Fruit fly (Drosophila melanogaster) whole organism, wandering third instar larva: ENCODE measurements around the gene lab.
A peak's percentile ranks its signal among the peaks of the same experiment; 100 is the strongest.

ENCODE experiments used
- Abd-B ChIP-seq: fragments of >200 bp; optimal IDR thresholded peaks from 2 replicates; lab custom pipeline; 2017; ENCODE audit warnings: missing biosample characterization, missing genetic modification characterization
- CG32264 ChIP-seq: fragments of 200-800 bp; sonication (Bioruptor generic); optimal IDR thresholded peaks from 2 replicates; lab custom pipeline; 2016; ENCODE audit warnings: missing biosample characterization, missing genetic modification characterization
- CG9705 ChIP-seq: fragments of 200-800 bp; sonication (Bioruptor generic); optimal IDR thresholded peaks from 2 replicates; lab custom pipeline; 2018; ENCODE audit warnings: missing biosample characterization, mild to moderate bottlenecking, missing genetic modification characterization
- CrebA ChIP-seq: fragments of 200-800 bp; sonication (Bioruptor generic); optimal IDR thresholded peaks from 2 replicates; lab custom pipeline; 2016; ENCODE audit warnings: missing biosample characterization, mild to moderate bottlenecking, missing genetic modification characterization, borderline replicate concordance
- Dfd ChIP-seq: fragments of >200 bp; optimal IDR thresholded peaks from 2 replicates; lab custom pipeline; 2017; ENCODE audit warnings: missing biosample characterization, missing genetic modification characterization
- Dif ChIP-seq: fragments of 200-275, 200-300 bp; sonication (Bioruptor generic); optimal IDR thresholded peaks from 2 replicates; lab custom pipeline; 2018; ENCODE audit warnings: missing biosample characterization, missing genetic modification characterization; ENCODE audit not compliant: partially characterized antibody
- GATAd ChIP-seq: sonication (Bioruptor generic); optimal IDR thresholded peaks from 2 replicates; lab custom pipeline; 2016; ENCODE audit warnings: missing biosample characterization, missing genetic modification characterization
- HLH106 ChIP-seq: fragments of 200-800 bp; optimal IDR thresholded peaks from 3 replicates; lab custom pipeline; 2019; ENCODE audit warnings: missing biosample characterization, mild to moderate bottlenecking, missing genetic modification characterization, moderate library complexity
- Hnf4 ChIP-seq: fragments of 200-800 bp; sonication (Bioruptor generic); optimal IDR thresholded peaks from 2 replicates; lab custom pipeline; 2016; ENCODE audit warnings: missing biosample characterization, mild to moderate bottlenecking, missing genetic modification characterization
- Hr78 ChIP-seq: fragments of >200 bp; optimal IDR thresholded peaks from 2 replicates; lab custom pipeline; 2017; ENCODE audit warnings: missing biosample characterization, missing genetic modification characterization
- Hr83 ChIP-seq: fragments of 200-300 bp; sonication (Bioruptor generic); optimal IDR thresholded peaks from 2 replicates; lab custom pipeline; 2016; ENCODE audit warnings: missing biosample characterization, mild to moderate bottlenecking, missing genetic modification characterization, moderate library complexity; ENCODE audit not compliant: poor library complexity, severe bottlenecking
- Jra ChIP-seq: sonication (Bioruptor generic); optimal IDR thresholded peaks from 2 replicates; lab custom pipeline; 2016; ENCODE audit warnings: missing biosample characterization, missing genetic modification characterization
- Mio ChIP-seq: sonication (Bioruptor generic); optimal IDR thresholded peaks from 2 replicates; lab custom pipeline; 2016; ENCODE audit warnings: missing biosample characterization, missing genetic modification characterization
- Myc ChIP-seq: fragments of >200 bp; optimal IDR thresholded peaks from 2 replicates; lab custom pipeline; 2017
- N ChIP-seq: fragments of >200 bp; optimal IDR thresholded peaks from 2 replicates; lab custom pipeline; 2018; ENCODE audit warnings: missing biosample characterization, missing external identifiers, missing genetic modification characterization
- Rel ChIP-seq, 2 experiments: fragments of 200-800 bp; sonication (Bioruptor generic) in 1 of 2; optimal IDR thresholded peaks; 2 replicates in 1 of 2; 3 replicates in 1 of 2; lab custom pipeline; 2016 to 2019; ENCODE audit warnings: mild to moderate bottlenecking in 2 of 2, missing biosample characterization in 2 of 2, missing genetic modification characterization in 2 of 2, moderate library complexity in 1 of 2
- Vsx2 ChIP-seq: fragments of 200-300, 225-300 bp; sonication (Bioruptor generic); optimal IDR thresholded peaks from 2 replicates; lab custom pipeline; 2018; ENCODE audit warnings: missing biosample characterization, missing genetic modification characterization; ENCODE audit not compliant: partially characterized antibody
- brk ChIP-seq: fragments of 200-800 bp; sonication (Bioruptor generic); optimal IDR thresholded peaks from 2 replicates; lab custom pipeline; 2016; ENCODE audit warnings: missing biosample characterization, mild to moderate bottlenecking, missing genetic modification characterization
- dl ChIP-seq, 2 experiments: fragments of 175-275, 200-275 bp in 1 of 2; fragments of 200-275 bp in 1 of 2; sonication (Bioruptor generic); optimal IDR thresholded peaks; lab custom pipeline; 2018; ENCODE audit warnings: mild to moderate bottlenecking in 2 of 2, missing biosample characterization in 2 of 2, missing genetic modification characterization in 2 of 2, moderate library complexity in 2 of 2; ENCODE audit not compliant: partially characterized antibody in 2 of 2, insufficient read depth in 1 of 2
- dmrt93B ChIP-seq: fragments of 200-800 bp; sonication (Bioruptor generic); optimal IDR thresholded peaks from 2 replicates; lab custom pipeline; 2018; ENCODE audit warnings: missing biosample characterization, mild to moderate bottlenecking, missing genetic modification characterization
- dsf ChIP-seq: sonication (Bioruptor generic); optimal IDR thresholded peaks from 2 replicates; lab custom pipeline; 2016; ENCODE audit warnings: missing biosample characterization, missing genetic modification characterization, borderline replicate concordance
- ey ChIP-seq: fragments of 200-800 bp; sonication (Bioruptor generic); optimal IDR thresholded peaks from 2 replicates; lab custom pipeline; 2016; ENCODE audit warnings: missing biosample characterization, missing genetic modification characterization
- foxo ChIP-seq, 2 experiments: fragments of 200-800 bp; sonication (Bioruptor generic); optimal IDR thresholded peaks; 2 replicates in 1 of 2; 3 replicates in 1 of 2; lab custom pipeline; 2016 to 2017; ENCODE audit warnings: missing biosample characterization in 2 of 2, missing genetic modification characterization in 2 of 2
- fru ChIP-seq: fragments of 200-800 bp; sonication (Bioruptor generic); optimal IDR thresholded peaks from 3 replicates; lab custom pipeline; 2016; ENCODE audit warnings: missing biosample characterization, mild to moderate bottlenecking, missing genetic modification characterization
- jim ChIP-seq: fragments of 175-275, 200-325 bp; sonication (Bioruptor generic); optimal IDR thresholded peaks from 2 replicates; lab custom pipeline; 2016; ENCODE audit warnings: missing biosample characterization, mild to moderate bottlenecking, missing genetic modification characterization
- lola ChIP-seq: fragments of >200 bp; optimal IDR thresholded peaks from 2 replicates; lab custom pipeline; 2017; ENCODE audit warnings: missing biosample characterization, missing genetic modification characterization
- pan ChIP-seq: fragments of >200 bp; optimal IDR thresholded peaks from 2 replicates; lab custom pipeline; 2017
- rgr ChIP-seq: fragments of 200-800 bp; sonication (Bioruptor generic); optimal IDR thresholded peaks from 3 replicates; lab custom pipeline; 2016; ENCODE audit warnings: missing biosample characterization, mild to moderate bottlenecking, missing genetic modification characterization
- sv ChIP-seq: fragments of 200-800 bp; sonication (Bioruptor generic); optimal IDR thresholded peaks from 3 replicates; lab custom pipeline; 2016; ENCODE audit warnings: missing biosample characterization, missing genetic modification characterization
- tai ChIP-seq: sonication (Bioruptor generic); optimal IDR thresholded peaks from 2 replicates; lab custom pipeline; 2016; ENCODE audit warnings: missing biosample characterization, missing genetic modification characterization
- usp ChIP-seq: fragments of >200 bp; optimal IDR thresholded peaks from 2 replicates; lab custom pipeline; 2017; ENCODE audit warnings: missing biosample characterization, missing genetic modification characterization
- woc ChIP-seq: sonication (Bioruptor generic); optimal IDR thresholded peaks from 2 replicates; lab custom pipeline; 2016; ENCODE audit warnings: missing biosample characterization, mild to moderate bottlenecking, missing genetic modification characterization

The lab gene

DNA sequence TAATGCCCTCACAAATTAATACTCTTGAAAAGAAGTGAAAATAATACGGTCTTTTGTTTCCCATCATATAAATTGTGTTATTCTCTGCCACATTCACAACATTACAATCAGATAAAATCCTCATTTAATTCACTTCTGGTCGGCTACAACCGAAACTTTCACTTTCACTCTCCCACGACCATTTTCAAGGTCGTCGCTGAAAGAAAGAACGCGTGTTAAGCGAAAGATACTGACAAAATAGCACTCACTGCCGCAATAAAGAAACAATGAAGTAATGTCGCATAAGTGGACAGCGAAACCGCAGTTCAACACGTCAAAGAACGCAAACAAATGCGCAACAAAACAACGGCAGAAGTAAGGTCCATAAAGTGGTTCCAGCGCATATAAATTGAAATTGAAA is 9.8 kb upstream of the lab start:
- TF ChIP-seq Jra (GFP tag; lab: Kevin White, UChicago) (no peak), Hr78 (GFP tag; lab: Kevin White, UChicago) (no peak), CG9705 (GFP tag; lab: Kevin White, UChicago) (no peak), Myc (lab: Kevin White, UChicago) (no peak), Dif (GFP tag; lab: Kevin White, UChicago) (no peak)

DNA sequence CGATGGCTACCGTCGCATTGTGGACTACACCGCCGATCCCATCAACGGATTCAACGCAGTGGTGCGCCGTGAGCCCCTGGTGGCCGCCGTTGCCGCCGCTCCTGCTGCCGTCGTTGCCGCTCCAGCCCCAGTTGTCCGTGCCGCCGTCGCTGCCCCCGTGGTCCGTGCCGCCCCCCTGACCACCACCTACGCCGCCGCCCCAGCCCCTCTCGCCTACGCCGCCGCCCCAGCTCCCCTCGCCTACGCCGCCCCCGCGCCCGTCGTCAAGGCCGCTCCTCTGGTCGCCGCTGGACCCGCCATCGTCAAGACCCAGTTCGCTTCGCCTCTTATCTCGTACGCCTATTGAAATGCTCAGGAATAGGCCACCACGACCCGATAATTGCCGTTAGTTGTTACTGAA is 8.8 kb upstream of the lab start:
- TF ChIP-seq HLH106 (tag; lab: Kevin White, UChicago): no peak
- no peak for TF ChIP-seq sv (GFP tag; lab: Kevin White, UChicago)
- no peak for TF ChIP-seq Abd-B (GFP tag; lab: Kevin White, UChicago)
- TF ChIP-seq Dfd (GFP tag; lab: Kevin White, UChicago): peak; percentile 85
- TF ChIP-seq fru: no peak
- no peak for TF ChIP-seq ey (GFP tag; lab: Kevin White, UChicago)
- TF ChIP-seq dmrt93B (GFP tag; lab: Kevin White, UChicago): no peak
- no peak for TF ChIP-seq N (GFP tag; lab: Kevin White, UChicago)

DNA sequence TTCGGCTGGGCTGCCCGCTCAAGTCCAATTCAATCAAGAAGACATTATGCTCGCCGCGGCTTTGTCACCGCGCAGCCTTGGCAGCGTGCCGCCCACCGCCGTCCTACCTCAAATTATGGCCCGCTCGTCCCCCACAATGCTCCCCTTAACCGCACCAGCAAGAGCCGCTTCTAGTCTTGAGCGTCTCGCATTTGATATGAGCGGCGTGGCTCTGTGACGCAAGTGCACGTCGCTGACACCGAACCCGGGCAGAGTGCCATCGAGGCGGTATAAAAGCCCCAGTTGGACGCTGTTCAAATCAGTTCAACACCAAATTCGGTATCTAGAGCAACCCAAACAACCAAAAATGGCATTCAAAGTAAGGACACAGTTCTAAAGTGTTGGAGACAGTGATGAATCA is 8.0 kb upstream of the lab start, which contains the start of gene Ccp84Ag:
Gene Ccp84Ag (plus strand): TSS at position 301 of the 400 bp plus-strand sequence.
- TF ChIP-seq brk (GFP tag; lab: Kevin White, UChicago): no peak
- TF ChIP-seq CrebA (GFP tag; lab: Kevin White, UChicago): no peak
- no peak for TF ChIP-seq Hnf4 (GFP tag; lab: Kevin White, UChicago)
- TF ChIP-seq Mio (GFP tag; lab: Kevin White, UChicago): no peak
- no peak for TF ChIP-seq ey (GFP tag; lab: Kevin White, UChicago)
- no peak for TF ChIP-seq Myc (lab: Kevin White, UChicago)
- no peak for TF ChIP-seq pan (lab: Kevin White, UChicago)
- no peak for TF ChIP-seq woc (GFP tag; lab: Kevin White, UChicago)
- TF ChIP-seq CG32264 (GFP tag; lab: Kevin White, UChicago): no peak
- TF ChIP-seq Hr83 (GFP tag; lab: Kevin White, UChicago): no peak
- no peak for TF ChIP-seq foxo (GFP tag; optimal IDR thresholded peaks at IDR 0.05; lab: Kevin White, UChicago)

DNA sequence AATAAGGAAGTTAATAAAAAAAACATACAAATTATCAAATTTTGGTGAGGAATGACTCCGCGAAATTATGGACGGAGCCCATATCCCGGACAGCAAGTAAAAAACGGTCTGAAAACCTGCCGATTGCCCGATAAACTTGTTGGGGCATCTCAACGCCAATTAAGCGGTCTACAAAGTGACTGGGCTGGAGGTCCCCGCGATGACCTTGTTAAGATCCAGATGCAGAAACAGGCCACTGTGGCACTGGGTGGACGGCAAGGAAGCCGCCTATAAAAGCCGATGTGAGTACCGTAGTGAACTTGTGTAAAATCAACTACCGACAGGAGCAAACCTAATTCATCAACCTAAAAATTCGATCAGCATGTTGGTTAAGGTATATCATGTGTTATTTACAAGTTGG is 5.8 kb upstream of the lab start, which contains the start of gene Edg84A:
Gene Edg84A (plus strand): TSS at position 301 of the 400 bp plus-strand sequence.
- TF ChIP-seq GATAd (GFP tag; lab: Kevin White, UChicago) (no peak), Vsx2 (GFP tag; lab: Kevin White, UChicago) (no peak), tai (GFP tag; lab: Kevin White, UChicago) (no peak), brk (GFP tag; lab: Kevin White, UChicago) (no peak), jim (GFP tag; lab: Kevin White, UChicago) (no peak), Hr83 (GFP tag; lab: Kevin White, UChicago) (no peak), Myc (lab: Kevin White, UChicago) (no peak), CrebA (GFP tag; lab: Kevin White, UChicago) (no peak), dsf (GFP tag; lab: Kevin White, UChicago) (no peak), Abd-B (GFP tag; lab: Kevin White, UChicago) (no peak), rgr (GFP tag; lab: Kevin White, UChicago) (no peak), pan (lab: Kevin White, UChicago) (no peak), Hr78 (GFP tag; lab: Kevin White, UChicago) (no peak), dl (GFP tag; optimal IDR thresholded peaks at IDR 0.05; lab: Kevin White, UChicago; ENCODE audit: insufficient read depth in 1 of 2, partially characterized antibody in 2 of 2) (no peak), dmrt93B (GFP tag; lab: Kevin White, UChicago) (no peak), usp (GFP tag; lab: Kevin White, UChicago) (no peak), Rel (GFP tag; optimal IDR thresholded peaks at IDR 0.05; lab: Kevin White, UChicago) (no peak), Rel (tag; optimal IDR thresholded peaks at IDR 0.05; lab: Kevin White, UChicago) (no peak), lola (GFP tag; lab: Kevin White, UChicago) (no peak)
